Worm (Caenorhabditis elegans) whole organism, early embryonic: ENCODE results near the gene T20B12.4.

Source experiments
- aly-1 ChIP-seq: sonication (generic microtip); optimal IDR thresholded peaks from 2 replicates; lab custom pipeline; 2016; ENCODE audit warnings: missing genetic modification characterization, missing compliant biosample characterization
- ama-1 ChIP-seq: fragments of 150-350 bp; optimal IDR thresholded peaks from 2 replicates; lab custom pipeline; 2014
- ceh-13 ChIP-seq: fragments of 200-800 bp; sonication (Bioruptor generic); optimal IDR thresholded peaks from 2 replicates; lab custom pipeline; 2018; ENCODE audit warnings: mild to moderate bottlenecking, missing genetic modification characterization, missing compliant biosample characterization
- ets-7 ChIP-seq: sonication (generic microtip); optimal IDR thresholded peaks from 2 replicates; lab custom pipeline; 2016; ENCODE audit warnings: missing genotype, missing genetic modification characterization, missing compliant biosample characterization
- flt-1 ChIP-seq: fragments of 200-800 bp; sonication (Bioruptor generic); IDR thresholded peaks from 2 replicates; pipeline ENCODE4 v1.3.6; 2022; ENCODE audit warnings: missing genetic modification characterization, missing compliant biosample characterization
- hmg-4 ChIP-seq: fragments of 200-800 bp; sonication (Bioruptor generic); optimal IDR thresholded peaks from 2 replicates; lab custom pipeline; 2018; ENCODE audit warnings: mild to moderate bottlenecking, missing genetic modification characterization, missing compliant biosample characterization
- hnd-1 ChIP-seq: sonication (generic microtip); optimal IDR thresholded peaks from 2 replicates; lab custom pipeline; 2016; ENCODE audit warnings: missing genetic modification characterization, missing compliant biosample characterization
- tra-4 ChIP-seq: sonication (generic microtip); optimal IDR thresholded peaks from 2 replicates; lab custom pipeline; 2017; ENCODE audit warnings: missing genetic modification characterization, missing compliant biosample characterization

ce11 chrIII:7323331-7323730, 44.2 kb upstream of the T20B12.4 start:
- TF ChIP-seq aly-1 (tag; lab: Kevin White, UChicago) (no peak), hmg-4 (GFP tag; lab: Kevin White, UChicago) (no peak), ama-1 (no peak), tra-4 (tag; lab: Kevin White, UChicago) (no peak), flt-1 (GFP tag; lab: Robert Waterston, UW) (no peak), ets-7 (tag; lab: Kevin White, UChicago) (no peak), ceh-13 (GFP tag; lab: Kevin White, UChicago) (no peak), hnd-1 (tag; lab: Kevin White, UChicago) (no peak)
